Fruit fly (Drosophila melanogaster): ENCODE data around the gene Rnf146.

dm6 chr3L:19605974-19606497 lies 36.6 kb downstream of the Rnf146 start, which contains the start of the genes lush and CG9372:
- TF ChIP-seq toe (GFP tag; optimal IDR thresholded peaks at IDR 0.05) = no peak
- no peak for TF ChIP-seq CG11617 (GFP tag; optimal IDR thresholded peaks at IDR 0.05)
- TF ChIP-seq ovo (GFP tag; optimal IDR thresholded peaks at IDR 0.05) = no peak
- TF ChIP-seq CG12768 (GFP tag; optimal IDR thresholded peaks at IDR 0.05) = peak; percentile 25
- TF ChIP-seq cnc (optimal IDR thresholded peaks at IDR 0.05) = no peak
- TF ChIP-seq Crg-1 (GFP tag; optimal IDR thresholded peaks at IDR 0.05) = no peak
- no peak for TF ChIP-seq CG33017 (tag; optimal IDR thresholded peaks at IDR 0.05)
- no peak for TF ChIP-seq Clk (GFP tag; optimal IDR thresholded peaks at IDR 0.05)
- no peak for TF ChIP-seq pad (GFP tag; optimal IDR thresholded peaks at IDR 0.05)

All from whole organism, adult.